Worm (Caenorhabditis elegans) whole organism, L4/young adult: Measurements from ENCODE around the gene F28F9.2.

Experiments
- dao-5 ChIP-seq: sonication (generic microtip); optimal IDR thresholded peaks from 2 replicates; lab custom pipeline; 2016; ENCODE audit warnings: missing genotype, missing genetic modification characterization, moderate library complexity, missing compliant biosample characterization
- him-1 ChIP-seq: sonication (generic microtip); optimal IDR thresholded peaks from 2 replicates; lab custom pipeline; 2016; ENCODE audit warnings: missing genotype, missing genetic modification reagents, missing genetic modification characterization, missing compliant biosample characterization

DNA sequence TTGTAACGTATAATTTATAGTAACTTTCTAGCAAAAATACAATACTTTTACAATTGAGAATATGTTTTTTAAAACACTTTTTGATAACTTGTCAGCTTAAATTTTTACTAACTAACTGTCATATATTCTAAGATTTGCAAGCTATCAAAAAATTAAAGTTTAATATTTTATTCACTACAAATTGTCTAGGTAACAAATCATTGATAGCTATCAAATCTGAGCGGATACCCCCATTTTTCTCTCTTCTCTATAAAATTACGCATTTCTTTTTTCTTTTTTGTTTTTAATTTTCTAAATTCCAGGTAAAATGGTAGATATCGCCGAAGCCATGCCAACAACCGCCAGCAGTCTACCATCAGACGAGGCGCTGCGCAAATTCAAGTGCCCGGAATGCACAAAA lies 16.0 kb downstream of the F28F9.2 start, which contains the start of gene zag-1:
- TF ChIP-seq dao-5 (tag; lab: Kevin White, UChicago) (no peak), him-1 (tag; lab: Kevin White, UChicago) (no peak)
